Fruit fly (Drosophila melanogaster): ENCODE measurements around the gene Skp2.

The Skp2 gene

dm6 chr3R:4311067-4311723 lies 26.3 kb downstream of the Skp2 start, which contains the start of gene Suv3 (continued):
- TF ChIP-seq Ssrp (tag; optimal IDR thresholded peaks at IDR 0.05) = peak; percentile 59
- no peak for TF ChIP-seq CG10147 (GFP tag; optimal IDR thresholded peaks at IDR 0.05)
- peak; percentile 60 for TF ChIP-seq nmo (GFP tag; optimal IDR thresholded peaks at IDR 0.05)
- TF ChIP-seq Atf6 (GFP tag; IDR thresholded peaks at IDR 0.05) = no peak
- peak; percentile 38; the same call in 2 of the 3 replicates for TF ChIP-seq CG34224 (GFP tag; IDR thresholded peaks at IDR 0.05; ENCODE audit: partially characterized antibody)
- peak; percentile 52; the same call in 1 of the 3 replicates for TF ChIP-seq CG34422 (GFP tag; IDR thresholded peaks at IDR 0.05)
- TF ChIP-seq btn (GFP tag; optimal IDR thresholded peaks at IDR 0.05) = no peak
- no peak for TF ChIP-seq CG1602 (GFP tag; optimal IDR thresholded peaks at IDR 0.05)
- TF ChIP-seq CG16815 (GFP tag; optimal IDR thresholded peaks at IDR 0.05) = peak; percentile 22
- TF ChIP-seq CG13624 (GFP tag; optimal IDR thresholded peaks at IDR 0.05) = no peak
- TF ChIP-seq CG7271 (tag; optimal IDR thresholded peaks at IDR 0.05) = no peak
- no peak for TF ChIP-seq CG11456 (GFP tag; IDR thresholded peaks at IDR 0.05)
- TF ChIP-seq caup (GFP tag; optimal IDR thresholded peaks at IDR 0.05; ENCODE audit: severe bottlenecking) = peak; percentile 7
- TF ChIP-seq CG10431 (GFP tag; optimal IDR thresholded peaks at IDR 0.05) = no peak
- TF ChIP-seq row (GFP tag; IDR thresholded peaks at IDR 0.05) = peak; percentile 50
- no peak for TF ChIP-seq CG18764 (GFP tag; optimal IDR thresholded peaks at IDR 0.05)
- no peak for TF ChIP-seq Spps (tag; optimal IDR thresholded peaks at IDR 0.05)
- no peak for TF ChIP-seq Hey (tag; optimal IDR thresholded peaks at IDR 0.05)
- TF ChIP-seq CG13894 (tag; optimal IDR thresholded peaks at IDR 0.05) = no peak
- no peak for TF ChIP-seq schlank (tag; optimal IDR thresholded peaks at IDR 0.05)
- no peak for TF ChIP-seq vvl (GFP tag; IDR thresholded peaks at IDR 0.05)
- TF ChIP-seq CG4707 (GFP tag; optimal IDR thresholded peaks at IDR 0.05) = no peak
- no peak for TF ChIP-seq run (tag; optimal IDR thresholded peaks at IDR 0.05)
- TF ChIP-seq CG17359 (tag; optimal IDR thresholded peaks at IDR 0.05) = no peak
- no peak for TF ChIP-seq CG42726 (GFP tag; IDR thresholded peaks at IDR 0.05; ENCODE audit: partially characterized antibody)
- no peak for TF ChIP-seq CG1024 (GFP tag; IDR thresholded peaks at IDR 0.05)
- TF ChIP-seq CG6813 (GFP tag; optimal IDR thresholded peaks at IDR 0.05) = no peak
- no peak for TF ChIP-seq CG30431 (GFP tag; optimal IDR thresholded peaks at IDR 0.05)
- no peak for TF ChIP-seq CG43689 (GFP tag; IDR thresholded peaks at IDR 0.05)
- TF ChIP-seq abd-A (tag; optimal IDR thresholded peaks at IDR 0.05) = no peak
- TF ChIP-seq Ada2b (GFP tag; IDR thresholded peaks at IDR 0.05) = no peak
- peak; percentile 26 for TF ChIP-seq CG7556 (GFP tag; optimal IDR thresholded peaks at IDR 0.05)
- TF ChIP-seq lilli (GFP tag; optimal IDR thresholded peaks at IDR 0.05) = no peak
- TF ChIP-seq CG11504 (tag; optimal IDR thresholded peaks at IDR 0.05) = no peak
- TF ChIP-seq Trl (optimal IDR thresholded peaks at IDR 0.05) = no peak
- no peak for TF ChIP-seq Trl (GFP tag; optimal IDR thresholded peaks at IDR 0.05)
- TF ChIP-seq B-H2 (GFP tag; optimal IDR thresholded peaks at IDR 0.05) = peak; percentile 43
- TF ChIP-seq Myb (GFP tag; optimal IDR thresholded peaks at IDR 0.05) = no peak
- TF ChIP-seq Gug (GFP tag; IDR thresholded peaks at IDR 0.05) = no peak
- TF ChIP-seq CG3838 (GFP tag; optimal IDR thresholded peaks at IDR 0.05) = no peak
- no peak for TF ChIP-seq ttk (GFP tag; IDR thresholded peaks at IDR 0.05)
- TF ChIP-seq bsh (GFP tag; optimal IDR thresholded peaks at IDR 0.05) = peak in 1 of 2 experiments; percentile 32
- TF ChIP-seq mirr (GFP tag; optimal IDR thresholded peaks at IDR 0.05) = no peak
- no peak for TF ChIP-seq kay (GFP tag; optimal IDR thresholded peaks at IDR 0.05)
- TF ChIP-seq CG14014 (GFP tag; IDR thresholded peaks at IDR 0.05) = no peak
- TF ChIP-seq CG3065 (GFP tag; optimal IDR thresholded peaks at IDR 0.05) = no peak
- no peak for TF ChIP-seq gt (GFP tag; IDR thresholded peaks at IDR 0.05)
- TF ChIP-seq CG4730 (GFP tag; IDR thresholded peaks at IDR 0.05) = no peak
- TF ChIP-seq CG11695 (GFP tag; IDR thresholded peaks at IDR 0.05) = no peak; the same call in 2 of the 3 replicates
- TF ChIP-seq Hr39 (optimal IDR thresholded peaks at IDR 0.05) = no peak
- TF ChIP-seq Ptx1 (GFP tag; IDR thresholded peaks at IDR 0.05) = peak; percentile 60; the same call in 1 of the 2 replicates
